Worm (Caenorhabditis elegans) whole organism, L3 larva: ENCODE data around the gene T23F2.2.

ENCODE experiments used
- ZK546.5 ChIP-seq: sonication (generic microtip); optimal IDR thresholded peaks from 2 replicates; lab custom pipeline; 2017; ENCODE audit warnings: missing biosample characterization, missing genetic modification characterization
- daf-12 ChIP-seq: fragments of 150-350 bp; optimal IDR thresholded peaks from 2 replicates; lab custom pipeline; 2014; ENCODE audit warnings: missing biosample characterization, missing genetic modification reagents, missing genetic modification characterization
- egl-27 ChIP-seq: sonication (generic microtip); optimal IDR thresholded peaks from 4 replicates; lab custom pipeline; 2017; ENCODE audit warnings: missing biosample characterization, missing genetic modification reagents, missing genetic modification characterization
- nhr-11 ChIP-seq: fragments of 150-350 bp; optimal IDR thresholded peaks from 2 replicates; lab custom pipeline; 2014; ENCODE audit warnings: missing biosample characterization, missing genetic modification characterization
- nhr-237 ChIP-seq: fragments of 150-350 bp; optimal IDR thresholded peaks from 2 replicates; lab custom pipeline; 2014; ENCODE audit warnings: missing biosample characterization, missing genetic modification characterization
- pqm-1 ChIP-seq: fragments of 150-350 bp; optimal IDR thresholded peaks from 2 replicates; lab custom pipeline; 2017; ENCODE audit warnings: missing biosample characterization, missing genetic modification characterization, inconsistent platforms
- tbx-2 ChIP-seq: sonication (generic microtip); optimal IDR thresholded peaks from 2 replicates; lab custom pipeline; 2016; ENCODE audit warnings: mild to moderate bottlenecking, missing genetic modification characterization, missing compliant biosample characterization
- unc-39 ChIP-seq: sonication (generic microtip); optimal IDR thresholded peaks from 4 replicates; lab custom pipeline; 2017; ENCODE audit warnings: missing biosample characterization, missing genetic modification characterization
- unc-62 ChIP-seq: fragments of 150-350 bp; sonication (generic microtip); optimal IDR thresholded peaks from 4 replicates; lab custom pipeline; 2014; ENCODE audit warnings: missing biosample characterization, missing genetic modification reagents, missing genetic modification characterization

DNA sequence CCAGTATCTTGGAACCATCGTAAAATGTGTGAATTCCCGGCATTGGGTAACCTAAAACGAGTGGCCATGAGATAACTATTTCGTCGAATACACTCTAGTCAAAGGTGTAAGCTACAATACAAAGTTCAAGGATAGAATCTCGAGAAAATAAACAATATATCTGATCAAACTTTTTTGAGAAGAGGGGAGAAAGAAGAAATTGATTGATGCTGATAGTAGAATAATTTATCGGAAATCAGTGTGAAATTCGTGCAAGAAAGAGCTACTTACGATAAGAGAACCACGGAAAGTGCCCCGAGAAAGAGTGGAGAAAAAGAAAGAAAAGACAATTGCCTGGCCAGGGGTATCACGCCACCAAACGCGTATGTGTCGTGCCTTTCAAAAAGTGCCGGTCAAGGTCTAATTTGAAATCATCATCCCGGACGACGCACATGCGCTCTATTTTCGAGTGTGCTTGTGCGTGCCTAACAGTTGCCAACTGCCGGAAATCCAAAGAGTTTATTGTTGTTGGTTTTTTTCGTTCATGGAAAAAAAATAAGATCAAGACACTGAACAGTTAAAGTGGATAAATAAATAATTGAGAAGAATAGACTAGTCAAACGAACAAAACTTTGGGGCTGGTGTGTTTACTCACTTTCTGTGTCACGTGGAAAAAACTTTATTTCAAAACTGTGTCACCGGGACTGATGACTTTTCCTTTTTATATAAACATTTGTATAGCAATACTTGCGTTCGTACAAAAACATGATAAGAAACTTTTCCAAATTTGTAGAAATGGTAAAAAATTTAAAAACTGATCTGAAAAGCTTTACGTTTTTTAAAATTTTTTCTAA, 17.9 kb upstream of the T23F2.2 start, which contains the start of gene mboa-3:
- TF ChIP-seq nhr-11 (tag; lab: Kevin White, UChicago) (no peak), nhr-237 (tag; lab: Kevin White, UChicago) (no peak), egl-27 (tag; lab: Kevin White, UChicago) (no peak), unc-39 (no peak), daf-12 (tag; lab: Kevin White, UChicago) (no peak), ZK546.5 (tag; lab: Kevin White, UChicago) (no peak), tbx-2 (tag; lab: Kevin White, UChicago) (no peak), unc-62 (GFP tag; lab: Kevin White, UChicago) (no peak), pqm-1 (tag; lab: Kevin White, UChicago) (peak; percentile 66)
